Fruit fly (Drosophila melanogaster) whole organism, embryonic: Measurements from ENCODE around the gene Tengl3.
A peak's percentile ranks its signal among the peaks of the same experiment; 100 is the strongest.

Source experiments
- Antp ChIP-seq: fragments of 200-800 bp; sonication (Bioruptor generic); optimal IDR thresholded peaks from 3 replicates; lab custom pipeline; 2016; ENCODE audit warnings: missing biosample characterization, missing genetic modification characterization
- CG10267 ChIP-seq: fragments of 200-800 bp; sonication (Bioruptor generic); optimal IDR thresholded peaks from 2 replicates; lab custom pipeline; 2018; ENCODE audit warnings: missing biosample characterization, mild to moderate bottlenecking, missing genetic modification characterization, moderate library complexity
- CG12391 ChIP-seq: fragments of 200-800 bp; sonication (Bioruptor generic); optimal IDR thresholded peaks from 3 replicates; lab custom pipeline; 2018; ENCODE audit warnings: missing biosample characterization, mild to moderate bottlenecking, missing genetic modification characterization, moderate library complexity
- CG12659 ChIP-seq: fragments of 200-800 bp; sonication (Bioruptor generic); optimal IDR thresholded peaks from 3 replicates; lab custom pipeline; 2017; ENCODE audit warnings: mild to moderate bottlenecking, missing biosample characterization, missing genetic modification reagents, missing genetic modification characterization
- CG13287 ChIP-seq: fragments of 200-800 bp; sonication (Bioruptor generic); IDR thresholded peaks from 2 replicates; pipeline ENCODE4 v1.3.6; 2022; ENCODE audit warnings: missing biosample characterization, missing genetic modification characterization; ENCODE audit not compliant: partially characterized antibody
- CG13894 ChIP-seq: fragments of 200-800 bp; sonication (Bioruptor generic); optimal IDR thresholded peaks from 3 replicates; lab custom pipeline; 2018; ENCODE audit warnings: missing biosample characterization, mild to moderate bottlenecking, missing genetic modification characterization, moderate library complexity
- CG15514 ChIP-seq: fragments of 200-800 bp; sonication (Bioruptor generic); optimal IDR thresholded peaks from 3 replicates; lab custom pipeline; 2017; ENCODE audit warnings: missing biosample characterization, missing genetic modification characterization, mild to moderate bottlenecking, moderate library complexity, missing genetic modification reagents
- CG1603 ChIP-seq: fragments of 200-800 bp; sonication (Bioruptor generic); optimal IDR thresholded peaks from 2 replicates; lab custom pipeline; 2019; ENCODE audit warnings: missing biosample characterization, mild to moderate bottlenecking, missing genetic modification characterization, moderate library complexity
- CG30431 ChIP-seq: fragments of 200-800 bp; sonication (Bioruptor generic); optimal IDR thresholded peaks from 2 replicates; lab custom pipeline; 2017; ENCODE audit warnings: missing biosample characterization, missing genetic modification characterization
- CG3281 ChIP-seq: fragments of 200-800 bp; sonication (Bioruptor generic); optimal IDR thresholded peaks from 3 replicates; lab custom pipeline; 2017; ENCODE audit warnings: missing biosample characterization, mild to moderate bottlenecking, missing genetic modification characterization
- CG7839 ChIP-seq: fragments of 200-800 bp; sonication (Bioruptor generic); optimal IDR thresholded peaks from 3 replicates; lab custom pipeline; 2018; ENCODE audit warnings: missing biosample characterization, mild to moderate bottlenecking, missing genetic modification characterization, moderate library complexity
- CG7963 ChIP-seq: fragments of 200-800 bp; sonication (Bioruptor generic); IDR thresholded peaks from 3 replicates; pipeline ENCODE4 v1.3.6; 2022; ENCODE audit warnings: missing biosample characterization, missing genetic modification characterization; ENCODE audit not compliant: partially characterized antibody
- CG9437 ChIP-seq: fragments of 200-800 bp; sonication (Bioruptor generic); optimal IDR thresholded peaks from 2 replicates; lab custom pipeline; 2018; ENCODE audit warnings: missing biosample characterization, mild to moderate bottlenecking, missing genetic modification characterization
- CG9609 ChIP-seq: fragments of 200-800 bp; sonication (Bioruptor generic); optimal IDR thresholded peaks from 3 replicates; lab custom pipeline; 2016; ENCODE audit warnings: missing biosample characterization, missing genetic modification characterization
- CG9797 ChIP-seq: fragments of 200-800 bp; sonication (Bioruptor generic); optimal IDR thresholded peaks from 3 replicates; lab custom pipeline; 2018; ENCODE audit warnings: missing biosample characterization, mild to moderate bottlenecking, missing genetic modification characterization
- D19A ChIP-seq: fragments of 200-800 bp; optimal IDR thresholded peaks from 3 replicates; lab custom pipeline; 2019; ENCODE audit warnings: missing biosample characterization, mild to moderate bottlenecking, missing genetic modification characterization, moderate library complexity
- Dp ChIP-seq: fragments of 200-800 bp; sonication (Bioruptor generic); optimal IDR thresholded peaks from 2 replicates; lab custom pipeline; 2018; ENCODE audit warnings: missing biosample characterization, mild to moderate bottlenecking, missing genetic modification characterization, moderate library complexity
- Gug ChIP-seq: fragments of 200-800 bp; sonication (Bioruptor generic); IDR thresholded peaks from 4 replicates; pipeline ENCODE4 v1.3.6; 2022; ENCODE audit warnings: missing biosample characterization, missing genetic modification characterization
- HmgZ ChIP-seq: fragments of 200-800 bp; sonication (Bioruptor generic); optimal IDR thresholded peaks from 2 replicates; lab custom pipeline; 2018; ENCODE audit warnings: missing biosample characterization, mild to moderate bottlenecking, missing genetic modification characterization
- Hr3 ChIP-seq: fragments of 200-800 bp; sonication (Bioruptor generic); optimal IDR thresholded peaks from 3 replicates; lab custom pipeline; 2016; ENCODE audit warnings: missing biosample characterization, missing genetic modification characterization
- Hr78 ChIP-seq, 2 experiments: fragments of 200-800 bp in 1 of 2; fragments of >200 bp in 1 of 2; sonication (Bioruptor generic) in 1 of 2; optimal IDR thresholded peaks; 2 replicates each; lab custom pipeline; 2017 to 2019; ENCODE audit warnings: missing biosample characterization in 2 of 2, missing genetic modification characterization in 2 of 2, mild to moderate bottlenecking in 1 of 2, moderate library complexity in 1 of 2
- Hsf ChIP-seq: fragments of 200-800 bp; sonication (Bioruptor generic); optimal IDR thresholded peaks from 3 replicates; lab custom pipeline; 2016; ENCODE audit warnings: missing biosample characterization, missing genetic modification characterization
- MESR4 ChIP-seq: fragments of 200-800 bp; sonication (Bioruptor generic); optimal IDR thresholded peaks from 2 replicates; lab custom pipeline; 2018; ENCODE audit warnings: missing biosample characterization, mild to moderate bottlenecking, missing genetic modification characterization, moderate library complexity
- Mad ChIP-seq: fragments of 200-800 bp; sonication (Bioruptor generic); optimal IDR thresholded peaks from 2 replicates; lab custom pipeline; 2016; ENCODE audit warnings: missing biosample characterization, missing genetic modification characterization
- Max ChIP-seq: fragments of 200-800 bp; sonication (Bioruptor generic); optimal IDR thresholded peaks from 2 replicates; lab custom pipeline; 2016; ENCODE audit warnings: missing biosample characterization, mild to moderate bottlenecking, missing genetic modification characterization
- Meics ChIP-seq: fragments of 200-800 bp; sonication (Bioruptor generic); optimal IDR thresholded peaks from 2 replicates; lab custom pipeline; 2017; ENCODE audit warnings: missing biosample characterization, mild to moderate bottlenecking, missing genetic modification characterization
- Mes4 ChIP-seq: fragments of 200-800 bp; sonication (Bioruptor generic); optimal IDR thresholded peaks from 2 replicates; lab custom pipeline; 2016; ENCODE audit warnings: missing biosample characterization, missing genetic modification characterization
- Myb ChIP-seq: fragments of 200-800 bp; sonication (Bioruptor generic); optimal IDR thresholded peaks from 2 replicates; lab custom pipeline; 2016; ENCODE audit warnings: missing biosample characterization, missing genetic modification characterization
- PHDP ChIP-seq: fragments of 200-800 bp; sonication (Bioruptor generic); optimal IDR thresholded peaks from 3 replicates; lab custom pipeline; 2018; ENCODE audit warnings: missing biosample characterization, mild to moderate bottlenecking, missing genetic modification characterization, moderate library complexity
- Sin3A ChIP-seq: fragments of >200 bp; optimal IDR thresholded peaks from 2 replicates; lab custom pipeline; 2018
- ash1 ChIP-seq: fragments of 200-800 bp; sonication (Bioruptor generic); optimal IDR thresholded peaks from 2 replicates; lab custom pipeline; 2018; ENCODE audit warnings: missing biosample characterization, mild to moderate bottlenecking, missing genetic modification characterization
- bbx ChIP-seq: fragments of 200-800 bp; sonication (Bioruptor generic); IDR thresholded peaks from 2 replicates; pipeline ENCODE4 v1.3.6; 2022; ENCODE audit warnings: missing biosample characterization, missing genetic modification characterization; ENCODE audit not compliant: partially characterized antibody
- btn ChIP-seq: fragments of 200-800 bp; sonication (Bioruptor generic); optimal IDR thresholded peaks from 2 replicates; lab custom pipeline; 2016; ENCODE audit warnings: missing biosample characterization, missing genetic modification characterization
- crc ChIP-seq: fragments of 200-800 bp; sonication (Bioruptor generic); optimal IDR thresholded peaks from 2 replicates; lab custom pipeline; 2016; ENCODE audit warnings: missing biosample characterization, missing genetic modification characterization
- crol ChIP-seq: fragments of 200-800 bp; sonication (Bioruptor generic); IDR thresholded peaks from 2 replicates; pipeline ENCODE4 v1.3.6; 2022; ENCODE audit warnings: missing biosample characterization, missing genetic modification characterization
- dysf ChIP-seq: fragments of 200-800 bp; sonication (Bioruptor generic); IDR thresholded peaks from 3 replicates; pipeline ENCODE4 v1.3.6; 2022; ENCODE audit warnings: missing biosample characterization, missing genetic modification characterization
- ewg ChIP-seq: fragments of 200-800 bp; sonication (Bioruptor generic); optimal IDR thresholded peaks from 3 replicates; lab custom pipeline; 2017; ENCODE audit warnings: mild to moderate bottlenecking, missing biosample characterization, missing genetic modification reagents, missing genetic modification characterization
- fd3F ChIP-seq: fragments of 200-800 bp; sonication (Bioruptor generic); optimal IDR thresholded peaks from 2 replicates; lab custom pipeline; 2018; ENCODE audit warnings: missing biosample characterization, mild to moderate bottlenecking, missing genetic modification characterization, moderate library complexity
- ftz-f1 ChIP-seq: fragments of 200-800 bp; sonication (Bioruptor generic); optimal IDR thresholded peaks from 2 replicates; lab custom pipeline; 2016; ENCODE audit warnings: missing biosample characterization, missing genetic modification characterization
- gcm2 ChIP-seq: fragments of 200-800 bp; sonication (Bioruptor generic); optimal IDR thresholded peaks from 2 replicates; lab custom pipeline; 2016; ENCODE audit warnings: missing biosample characterization, missing genetic modification characterization
- gfzf ChIP-seq: fragments of 200-800 bp; sonication (Bioruptor generic); optimal IDR thresholded peaks from 2 replicates; lab custom pipeline; 2016; ENCODE audit warnings: missing biosample characterization, mild to moderate bottlenecking, missing genetic modification characterization, moderate library complexity
- ind ChIP-seq: fragments of 200-800 bp; sonication (Bioruptor generic); optimal IDR thresholded peaks from 3 replicates; lab custom pipeline; 2016; ENCODE audit warnings: missing biosample characterization, missing genetic modification characterization
- jigr1 ChIP-seq: fragments of 200-800 bp; sonication (Bioruptor generic); IDR thresholded peaks from 3 replicates; pipeline ENCODE4 v1.3.6; 2022; ENCODE audit warnings: missing biosample characterization, missing genetic modification characterization
- onecut ChIP-seq: fragments of 200-800 bp; sonication (Bioruptor generic); IDR thresholded peaks from 2 replicates; pipeline ENCODE4 v1.3.6; 2022; ENCODE audit warnings: missing biosample characterization, missing genetic modification characterization
- p53 ChIP-seq: fragments of 200-800 bp; sonication (Bioruptor generic); optimal IDR thresholded peaks from 2 replicates; lab custom pipeline; 2016; ENCODE audit warnings: missing biosample characterization, missing genetic modification characterization
- phol ChIP-seq: fragments of 200-800 bp; sonication (Bioruptor generic); optimal IDR thresholded peaks from 3 replicates; lab custom pipeline; 2018; ENCODE audit warnings: missing biosample characterization, mild to moderate bottlenecking, missing genetic modification characterization, moderate library complexity
- pnt ChIP-seq: fragments of 200-800 bp; sonication (Bioruptor generic); optimal IDR thresholded peaks from 3 replicates; lab custom pipeline; 2016; ENCODE audit warnings: missing biosample characterization, missing genetic modification characterization
- psq ChIP-seq: fragments of 200-800 bp; sonication (Bioruptor generic); optimal IDR thresholded peaks from 2 replicates; lab custom pipeline; 2017; ENCODE audit warnings: missing biosample characterization, missing genetic modification characterization
- sens ChIP-seq: fragments of 200-800 bp; sonication (Bioruptor generic); peaks from one replicate; lab custom pipeline; 2016; ENCODE audit warnings: missing biosample characterization, missing genetic modification characterization
- seq ChIP-seq: fragments of 200-800 bp; sonication (Bioruptor generic); IDR thresholded peaks from 2 replicates; pipeline ENCODE4 v1.3.6; 2022; ENCODE audit warnings: missing biosample characterization, missing genetic modification characterization
- usp ChIP-seq: fragments of >200 bp; optimal IDR thresholded peaks from 2 replicates; lab custom pipeline; 2017; ENCODE audit warnings: missing biosample characterization, missing genetic modification characterization

Gene Tengl3

DNA sequence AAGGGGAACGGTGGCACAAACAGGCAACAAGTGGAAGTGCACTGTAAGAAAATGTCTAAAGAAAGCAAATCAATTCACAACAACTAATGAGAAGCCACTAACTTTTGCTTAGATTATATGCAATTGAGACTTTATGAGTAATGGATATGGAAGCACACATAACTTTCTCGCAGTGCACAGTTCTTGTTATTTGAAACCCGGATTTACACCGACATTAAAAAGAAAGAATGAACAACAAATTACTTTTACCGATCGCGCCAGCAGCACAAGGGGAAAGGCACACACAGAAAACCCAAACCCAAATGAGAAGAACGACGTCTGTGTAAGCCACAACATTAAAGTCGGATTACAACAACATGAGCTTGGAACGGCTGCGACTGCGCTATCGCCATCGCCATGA is 49.0 kb downstream of the Tengl3 start (continued):
- TF ChIP-seq fd3F (GFP tag; lab: Kevin White, UChicago) (no peak), Mes4 (GFP tag; lab: Kevin White, UChicago) (peak; percentile 75), Dp (GFP tag; lab: Kevin White, UChicago) (no peak), CG9609 (GFP tag; lab: Kevin White, UChicago) (peak; percentile 66), pnt (GFP tag; lab: Kevin White, UChicago) (peak; percentile 66), ftz-f1 (no peak), CG1603 (peak; percentile 88), Hsf (GFP tag; lab: Kevin White, UChicago) (peak; percentile 76), CG3281 (GFP tag; lab: Kevin White, UChicago) (no peak), CG7839 (tag; lab: Kevin White, UChicago) (peak; percentile 71), jigr1 (GFP tag; lab: Robert Waterston, UW) (no peak), CG9437 (no peak), psq (no peak), Sin3A (no peak), bbx (no peak), Mad (GFP tag; lab: Kevin White, UChicago) (peak; percentile 53), seq (no peak), usp (GFP tag; lab: Kevin White, UChicago) (no peak), CG13894 (tag; lab: Kevin White, UChicago) (no peak), btn (GFP tag; lab: Kevin White, UChicago) (peak; percentile 67), D19A (tag; lab: Kevin White, UChicago) (peak; percentile 74), Hr3 (GFP tag; lab: Kevin White, UChicago) (peak; percentile 56), sens (GFP tag; lab: Kevin White, UChicago) (peak; percentile 98), Myb (GFP tag; lab: Kevin White, UChicago) (no peak), CG12659 (GFP tag; lab: Kevin White, UChicago) (peak; percentile 6), phol (tag; lab: Kevin White, UChicago) (peak; percentile 79), ewg (GFP tag; lab: Kevin White, UChicago) (peak; percentile 42), crol (GFP tag; lab: Robert Waterston, UW) (no peak), onecut (GFP tag; lab: Robert Waterston, UW) (peak; percentile 43; the same call in 1 of the 2 replicates), CG9797 (GFP tag; lab: Kevin White, UChicago) (no peak), CG7963 (no peak), Gug (GFP tag; lab: Robert Waterston, UW) (peak; percentile 55; the same call in 2 of the 4 replicates), Meics (no peak), crc (GFP tag; lab: Kevin White, UChicago) (peak; percentile 6), MESR4 (GFP tag; lab: Kevin White, UChicago) (no peak), PHDP (peak; percentile 36), gfzf (GFP tag; lab: Kevin White, UChicago) (no peak), Max (GFP tag; lab: Kevin White, UChicago) (peak; percentile 35), gcm2 (no peak), dysf (peak; percentile 31; the same call in 1 of the 3 replicates), Hr78 (GFP tag; optimal IDR thresholded peaks at IDR 0.05; lab: Kevin White, UChicago) (peak in 1 of 2 experiments; percentile 15), CG30431 (peak; percentile 82), CG10267 (tag; lab: Kevin White, UChicago) (peak; percentile 76), Antp (GFP tag; lab: Kevin White, UChicago) (peak; percentile 65), CG13287 (GFP tag; lab: Robert Waterston, UW) (no peak), ind (peak; percentile 40), ash1 (no peak), HmgZ (no peak), CG12391 (tag; lab: Kevin White, UChicago) (peak; percentile 77), p53 (GFP tag; lab: Kevin White, UChicago) (no peak), CG15514 (no peak)
